Fruit fly (Drosophila melanogaster) whole organism, embryonic: ENCODE measurements around the gene CG46465.
A peak's percentile ranks its signal among the peaks of the same experiment; 100 is the strongest.

ENCODE experiments used
- Asciz ChIP-seq: fragments of 200-800 bp; sonication (Bioruptor generic); optimal IDR thresholded peaks from 2 replicates; lab custom pipeline; 2017; ENCODE audit warnings: missing biosample characterization, mild to moderate bottlenecking, missing genetic modification characterization, missing genetic modification reagents
- CG1024 ChIP-seq: fragments of 200-800 bp; sonication (Bioruptor generic); IDR thresholded peaks from 2 replicates; pipeline ENCODE4 v1.3.6; 2022; ENCODE audit warnings: missing biosample characterization, missing genetic modification characterization
- CG10543 ChIP-seq: fragments of 200-800 bp; sonication (Bioruptor generic); optimal IDR thresholded peaks from 3 replicates; lab custom pipeline; 2017; ENCODE audit warnings: missing biosample characterization, mild to moderate bottlenecking, missing genetic modification characterization, moderate library complexity
- CG12391 ChIP-seq: fragments of 200-800 bp; sonication (Bioruptor generic); optimal IDR thresholded peaks from 3 replicates; lab custom pipeline; 2018; ENCODE audit warnings: missing biosample characterization, mild to moderate bottlenecking, missing genetic modification characterization, moderate library complexity
- CG12942 ChIP-seq: fragments of 200-800 bp; sonication (Bioruptor generic); optimal IDR thresholded peaks from 3 replicates; lab custom pipeline; 2016; ENCODE audit warnings: missing biosample characterization, missing genetic modification characterization
- CG14014 ChIP-seq: fragments of 200-800 bp; sonication (Bioruptor generic); IDR thresholded peaks from 2 replicates; pipeline ENCODE4 v1.3.6; 2022; ENCODE audit warnings: missing biosample characterization, missing genetic modification characterization
- CG1602 ChIP-seq: fragments of 200-800 bp; sonication (Bioruptor generic); optimal IDR thresholded peaks from 3 replicates; lab custom pipeline; 2016; ENCODE audit warnings: missing biosample characterization, missing genetic modification characterization
- CG1647 ChIP-seq: fragments of 200-800 bp; sonication (Bioruptor generic); optimal IDR thresholded peaks from 3 replicates; lab custom pipeline; 2016; ENCODE audit warnings: missing biosample characterization, missing genetic modification characterization
- CG2199 ChIP-seq: fragments of 200-800 bp; sonication (Bioruptor generic); IDR thresholded peaks from 3 replicates; pipeline ENCODE4 v1.3.6; 2022; ENCODE audit warnings: missing biosample characterization, missing genetic modification characterization
- CG34376 ChIP-seq: fragments of 200-800 bp; sonication (Bioruptor generic); optimal IDR thresholded peaks from 2 replicates; lab custom pipeline; 2018; ENCODE audit warnings: missing biosample characterization, mild to moderate bottlenecking, missing genetic modification characterization
- CG4328 ChIP-seq: fragments of 200-800 bp; sonication (Bioruptor generic); optimal IDR thresholded peaks from 3 replicates; lab custom pipeline; 2017; ENCODE audit warnings: missing biosample characterization, missing genetic modification reagents, missing genetic modification characterization
- CG43689 ChIP-seq: fragments of 200-800 bp; sonication (Bioruptor generic); IDR thresholded peaks from 2 replicates; pipeline ENCODE4 v1.3.6; 2022; ENCODE audit warnings: missing biosample characterization, missing genetic modification characterization
- CG4617 ChIP-seq: fragments of 200-800 bp; sonication (Bioruptor generic); optimal IDR thresholded peaks from 3 replicates; lab custom pipeline; 2016; ENCODE audit warnings: missing biosample characterization, missing genetic modification characterization, borderline replicate concordance
- CG4707 ChIP-seq: fragments of 200-800 bp; sonication (Bioruptor generic); optimal IDR thresholded peaks from 2 replicates; lab custom pipeline; 2018; ENCODE audit warnings: missing biosample characterization, mild to moderate bottlenecking, missing genetic modification characterization, moderate library complexity
- CG6689 ChIP-seq: fragments of 200-800 bp; sonication (Bioruptor generic); IDR thresholded peaks from 2 replicates; pipeline ENCODE4 v1.3.6; 2022; ENCODE audit warnings: missing biosample characterization, missing genetic modification characterization
- CG7372 ChIP-seq: fragments of 200-800 bp; sonication (Bioruptor generic); IDR thresholded peaks from 2 replicates; pipeline ENCODE4 v1.3.6; 2022; ENCODE audit warnings: missing biosample characterization, missing genetic modification characterization
- CG9215 ChIP-seq: fragments of 200-800 bp; sonication (Bioruptor generic); IDR thresholded peaks from 2 replicates; pipeline ENCODE4 v1.3.6; 2022; ENCODE audit warnings: missing biosample characterization, missing genetic modification characterization
- CG9932 ChIP-seq: fragments of 200-800 bp; sonication (Bioruptor generic); IDR thresholded peaks from 2 replicates; pipeline ENCODE4 v1.3.6; 2022; ENCODE audit warnings: missing biosample characterization, missing genetic modification characterization
- CoRest ChIP-seq: fragments of 200-800 bp; sonication (Bioruptor generic); optimal IDR thresholded peaks from 3 replicates; lab custom pipeline; 2018; ENCODE audit warnings: missing biosample characterization, mild to moderate bottlenecking, missing genetic modification characterization, moderate library complexity
- Fer3 ChIP-seq: fragments of 200-800 bp; sonication (Bioruptor generic); optimal IDR thresholded peaks from 2 replicates; lab custom pipeline; 2018; ENCODE audit warnings: missing biosample characterization, mild to moderate bottlenecking, missing genetic modification characterization, moderate library complexity
- GATAe ChIP-seq: fragments of 200-800 bp; sonication (Bioruptor generic); conservative IDR thresholded peaks from 2 replicates; pipeline ENCODE4 v1.3.6; 2022; ENCODE audit warnings: missing biosample characterization, missing genetic modification characterization
- Gug ChIP-seq: fragments of 200-800 bp; sonication (Bioruptor generic); IDR thresholded peaks from 4 replicates; pipeline ENCODE4 v1.3.6; 2022; ENCODE audit warnings: missing biosample characterization, missing genetic modification characterization
- HHEX ChIP-seq: fragments of 200-800 bp; sonication (Bioruptor generic); optimal IDR thresholded peaks from 3 replicates; lab custom pipeline; 2017; ENCODE audit warnings: missing biosample characterization, mild to moderate bottlenecking, missing genetic modification characterization, missing genetic modification reagents
- Hand ChIP-seq: fragments of 200-800 bp; sonication (Bioruptor generic); optimal IDR thresholded peaks from 2 replicates; lab custom pipeline; 2017; ENCODE audit warnings: mild to moderate bottlenecking, missing biosample characterization, missing genetic modification reagents, missing genetic modification characterization
- Hr3 ChIP-seq: fragments of 200-800 bp; sonication (Bioruptor generic); optimal IDR thresholded peaks from 3 replicates; lab custom pipeline; 2016; ENCODE audit warnings: missing biosample characterization, missing genetic modification characterization
- Hr39 ChIP-seq: fragments of >200 bp; optimal IDR thresholded peaks from 2 replicates; lab custom pipeline; 2017
- Nf-YA ChIP-seq: fragments of 200-800 bp; sonication (Bioruptor generic); IDR thresholded peaks from 2 replicates; pipeline ENCODE4 v1.3.6; 2022; ENCODE audit warnings: missing biosample characterization, missing genetic modification characterization
- Sox102F ChIP-seq: fragments of 200-800 bp; sonication (Bioruptor generic); optimal IDR thresholded peaks from 2 replicates; lab custom pipeline; 2018; ENCODE audit warnings: missing biosample characterization, mild to moderate bottlenecking, missing genetic modification characterization, moderate library complexity
- Tbp ChIP-seq: fragments of >200 bp; optimal IDR thresholded peaks from 2 replicates; lab custom pipeline; 2018; ENCODE audit warnings: missing biosample characterization, missing genetic modification characterization
- Trl ChIP-seq, 3 experiments: fragments of >200 bp in 2 of 3; fragments of 200-800 bp in 1 of 3; sonication (Bioruptor generic) in 1 of 3; optimal IDR thresholded peaks; 2 replicates in 1 of 3; 3 replicates in 2 of 3; lab custom pipeline; 2016 to 2017; ENCODE audit warnings: missing biosample characterization in 1 of 3, missing genetic modification characterization in 1 of 3
- Usf ChIP-seq: fragments of 200-800 bp; sonication (Bioruptor generic); optimal IDR thresholded peaks from 2 replicates; lab custom pipeline; 2017; ENCODE audit warnings: missing genotype, missing biosample characterization, missing genetic modification characterization
- Xbp1 ChIP-seq: fragments of 200-800 bp; sonication (Bioruptor generic); optimal IDR thresholded peaks from 3 replicates; lab custom pipeline; 2016; ENCODE audit warnings: missing biosample characterization, mild to moderate bottlenecking, missing genetic modification characterization
- ase ChIP-seq: fragments of 200-800 bp; sonication (Bioruptor generic); IDR thresholded peaks from 3 replicates; pipeline ENCODE4 v1.3.6; 2022; ENCODE audit warnings: missing biosample characterization, missing genetic modification characterization
- bbx ChIP-seq: fragments of 200-800 bp; sonication (Bioruptor generic); IDR thresholded peaks from 2 replicates; pipeline ENCODE4 v1.3.6; 2022; ENCODE audit warnings: missing biosample characterization, missing genetic modification characterization; ENCODE audit not compliant: partially characterized antibody
- chinmo ChIP-seq: fragments of 200-800 bp; sonication (Bioruptor generic); IDR thresholded peaks from 4 replicates; pipeline ENCODE4 v1.3.6; 2022; ENCODE audit warnings: missing biosample characterization, missing genetic modification characterization; ENCODE audit not compliant: partially characterized antibody
- chn ChIP-seq: fragments of 200-800 bp; sonication (Bioruptor generic); optimal IDR thresholded peaks from 2 replicates; lab custom pipeline; 2016; ENCODE audit warnings: missing biosample characterization, missing genetic modification characterization
- danr ChIP-seq: fragments of 200-800 bp; sonication (Bioruptor generic); IDR thresholded peaks from 2 replicates; pipeline ENCODE4 v1.3.6; 2022; ENCODE audit warnings: missing biosample characterization, missing genetic modification characterization
- dimm ChIP-seq: fragments of 200-800 bp; sonication (Bioruptor generic); IDR thresholded peaks from 2 replicates; pipeline ENCODE4 v1.3.6; 2022; ENCODE audit warnings: missing biosample characterization, missing genetic modification characterization
- fd3F ChIP-seq: fragments of 200-800 bp; sonication (Bioruptor generic); optimal IDR thresholded peaks from 2 replicates; lab custom pipeline; 2018; ENCODE audit warnings: missing biosample characterization, mild to moderate bottlenecking, missing genetic modification characterization, moderate library complexity
- fd64A ChIP-seq: fragments of 200-800 bp; sonication (Bioruptor generic); optimal IDR thresholded peaks from 3 replicates; lab custom pipeline; 2018; ENCODE audit warnings: missing biosample characterization, mild to moderate bottlenecking, missing genetic modification characterization
- fd96Cb ChIP-seq: fragments of 200-800 bp; sonication (Bioruptor generic); optimal IDR thresholded peaks from 2 replicates; lab custom pipeline; 2018; ENCODE audit warnings: missing biosample characterization, mild to moderate bottlenecking, missing genetic modification characterization, moderate library complexity
- ind ChIP-seq: fragments of 200-800 bp; sonication (Bioruptor generic); optimal IDR thresholded peaks from 3 replicates; lab custom pipeline; 2016; ENCODE audit warnings: missing biosample characterization, missing genetic modification characterization
- insv ChIP-seq, 2 experiments: fragments of 200-800 bp; sonication (Bioruptor generic); optimal IDR thresholded peaks; 3 replicates each; lab custom pipeline; 2016 to 2018; ENCODE audit warnings: missing biosample characterization in 2 of 2, missing genetic modification characterization in 2 of 2
- jing ChIP-seq: fragments of 200-800 bp; sonication (Bioruptor generic); optimal IDR thresholded peaks from 2 replicates; lab custom pipeline; 2018; ENCODE audit warnings: missing biosample characterization, mild to moderate bottlenecking, missing genetic modification characterization
- kay ChIP-seq: fragments of 200-800 bp; sonication (Bioruptor generic); optimal IDR thresholded peaks from 2 replicates; lab custom pipeline; 2016; ENCODE audit warnings: missing biosample characterization, missing genetic modification characterization
- p53 ChIP-seq: fragments of 200-800 bp; sonication (Bioruptor generic); optimal IDR thresholded peaks from 2 replicates; lab custom pipeline; 2016; ENCODE audit warnings: missing biosample characterization, missing genetic modification characterization
- schlank ChIP-seq: fragments of 200-800 bp; sonication (Bioruptor generic); optimal IDR thresholded peaks from 2 replicates; lab custom pipeline; 2018; ENCODE audit warnings: missing biosample characterization, mild to moderate bottlenecking, missing genetic modification characterization
- shn ChIP-seq: fragments of 200-800 bp; sonication (Bioruptor generic); optimal IDR thresholded peaks from 3 replicates; lab custom pipeline; 2016; ENCODE audit warnings: missing biosample characterization, missing genetic modification characterization
- ttk ChIP-seq: fragments of 200-800 bp; sonication (Bioruptor generic); IDR thresholded peaks from 2 replicates; pipeline ENCODE4 v2.1.2; 2022; ENCODE audit warnings: missing biosample characterization, missing genetic modification characterization
- wdn ChIP-seq: fragments of 200-800 bp; sonication (Bioruptor generic); IDR thresholded peaks from 2 replicates; pipeline ENCODE4 v1.3.6; 2022; ENCODE audit warnings: missing biosample characterization, missing genetic modification characterization
- zen ChIP-seq: fragments of 200-800 bp; sonication (Bioruptor generic); optimal IDR thresholded peaks from 3 replicates; lab custom pipeline; 2018; ENCODE audit warnings: missing biosample characterization, mild to moderate bottlenecking, missing genetic modification characterization, moderate library complexity

CG46465 gene

DNA sequence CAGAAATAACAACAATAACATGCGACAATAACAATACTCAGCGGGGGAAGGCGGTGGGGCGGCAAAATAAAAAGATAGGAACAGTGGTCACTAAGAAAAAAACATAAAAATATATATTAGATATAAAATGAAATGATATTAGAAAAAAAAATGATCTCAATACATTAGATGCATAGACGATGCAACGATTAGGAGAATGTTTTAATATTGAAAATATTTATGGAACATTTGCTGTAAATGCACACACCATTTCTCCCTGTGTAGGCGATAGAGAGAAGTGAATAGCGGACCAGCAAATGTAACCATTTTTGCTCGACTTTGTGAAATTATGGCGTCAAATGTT, 26.1 kb upstream of the CG46465 start (continued):
- TF ChIP-seq CG4617 (GFP tag; lab: Kevin White, UChicago) = peak; percentile 34
- TF ChIP-seq p53 (GFP tag; lab: Kevin White, UChicago) = no peak
- peak; percentile 25 for TF ChIP-seq CG1647 (GFP tag; lab: Kevin White, UChicago)
- TF ChIP-seq zen (tag; lab: Kevin White, UChicago) = peak; percentile 72
- no peak for TF ChIP-seq Hr39 (lab: Kevin White, UChicago)
- no peak for TF ChIP-seq shn
- peak; percentile 75 for TF ChIP-seq fd3F (GFP tag; lab: Kevin White, UChicago)
- no peak for TF ChIP-seq CG4328 (GFP tag; lab: Kevin White, UChicago)
- TF ChIP-seq Hand (GFP tag; lab: Kevin White, UChicago) = peak; percentile 63
- peak; percentile 62; the same call in 1 of the 2 replicates for TF ChIP-seq Nf-YA
- no peak for TF ChIP-seq Tbp (GFP tag; lab: Kevin White, UChicago)
- peak; percentile 68 for TF ChIP-seq Sox102F (GFP tag; lab: Kevin White, UChicago)
- peak; percentile 84 for TF ChIP-seq ttk (GFP tag; lab: Robert Waterston, UW)
- TF ChIP-seq Hr3 (GFP tag; lab: Kevin White, UChicago) = peak; percentile 47
- peak; percentile 95 for TF ChIP-seq CG9932
- TF ChIP-seq Asciz (GFP tag; lab: Kevin White, UChicago) = peak; percentile 13
- TF ChIP-seq GATAe = peak; percentile 89
- no peak for TF ChIP-seq jing (GFP tag; lab: Kevin White, UChicago)
- TF ChIP-seq CG9215 (GFP tag; lab: Robert Waterston, UW) = peak; percentile 85
- TF ChIP-seq dimm (GFP tag; lab: Robert Waterston, UW) = peak; percentile 52
- peak; percentile 81 for TF ChIP-seq Gug
- no peak; the same call in 2 of the 4 replicates for TF ChIP-seq chinmo (GFP tag; lab: Robert Waterston, UW)
- no peak for TF ChIP-seq fd64A (GFP tag; lab: Kevin White, UChicago)
- peak; percentile 53 for TF ChIP-seq CG1602 (GFP tag; lab: Kevin White, UChicago)
- peak; percentile 86 for TF ChIP-seq ind (GFP tag; lab: Kevin White, UChicago)
- peak; percentile 49 for TF ChIP-seq schlank (tag; lab: Kevin White, UChicago)
- TF ChIP-seq chn (GFP tag; lab: Kevin White, UChicago) = no peak
- no peak for TF ChIP-seq bbx (GFP tag; lab: Robert Waterston, UW)
- peak; percentile 48 for TF ChIP-seq CG1024
- TF ChIP-seq CoRest (tag; lab: Kevin White, UChicago) = peak; percentile 73
- peak; percentile 43 for TF ChIP-seq CG12942
- peak; percentile 95 for TF ChIP-seq wdn (GFP tag; lab: Robert Waterston, UW)
- peak; percentile 94 for TF ChIP-seq Fer3
- TF ChIP-seq Usf (GFP tag; lab: Kevin White, UChicago) = peak; percentile 33
- peak; percentile 68 for TF ChIP-seq CG34376 (GFP tag; lab: Kevin White, UChicago)
- TF ChIP-seq CG2199 (GFP tag; lab: Robert Waterston, UW) = peak; percentile 63; the same call in 1 of the 3 replicates
- no peak for TF ChIP-seq kay
- TF ChIP-seq CG7372 (GFP tag; lab: Robert Waterston, UW) = peak; percentile 91
- peak; percentile 73 for TF ChIP-seq Xbp1 (GFP tag; lab: Kevin White, UChicago)
- peak; percentile 59 for TF ChIP-seq fd96Cb
- no peak for TF ChIP-seq insv (GFP tag; optimal IDR thresholded peaks at IDR 0.05; lab: Kevin White, UChicago)
- peak; percentile 88 for TF ChIP-seq CG6689
- peak; percentile 95 for TF ChIP-seq CG14014 (GFP tag; lab: Robert Waterston, UW)
- TF ChIP-seq Trl (optimal IDR thresholded peaks at IDR 0.05; lab: Kevin White, UChicago) = no peak
- TF ChIP-seq Trl (GFP tag; optimal IDR thresholded peaks at IDR 0.05; lab: Kevin White, UChicago) = no peak
- TF ChIP-seq CG10543 (GFP tag; lab: Kevin White, UChicago) = peak; percentile 59
- TF ChIP-seq CG12391 (tag; lab: Kevin White, UChicago) = peak; percentile 67
- TF ChIP-seq CG4707 (GFP tag; lab: Kevin White, UChicago) = peak; percentile 16
- peak; percentile 86 for TF ChIP-seq HHEX
- TF ChIP-seq CG43689 (GFP tag; lab: Robert Waterston, UW) = peak; percentile 67
- TF ChIP-seq ase (GFP tag; lab: Robert Waterston, UW) = peak; percentile 81
- TF ChIP-seq danr (GFP tag; lab: Robert Waterston, UW) = peak; percentile 74; the same call in 1 of the 2 replicates
